Worm (Caenorhabditis elegans) whole organism, L2 larva: Measurements from ENCODE around the gene Y41C4A.32.

Experiments used
- R02D3.7 ChIP-seq: fragments of 150-350 bp; optimal IDR thresholded peaks from 2 replicates; lab custom pipeline; 2014; ENCODE audit warnings: missing biosample characterization, missing genetic modification characterization
- ZK546.5 ChIP-seq: sonication (generic microtip); optimal IDR thresholded peaks from 2 replicates; lab custom pipeline; 2017; ENCODE audit warnings: missing biosample characterization, missing genetic modification characterization
- alr-1 ChIP-seq: fragments of 150-350 bp; optimal IDR thresholded peaks from 2 replicates; lab custom pipeline; 2014; ENCODE audit warnings: missing biosample characterization, missing genetic modification characterization
- ama-1 ChIP-seq: fragments of 150-350 bp; optimal IDR thresholded peaks from 2 replicates; lab custom pipeline; 2018; ENCODE audit warnings: inconsistent platforms
- ceh-82 ChIP-seq: fragments of 150-350 bp; optimal IDR thresholded peaks from 2 replicates; lab custom pipeline; 2014; ENCODE audit warnings: missing biosample characterization, missing genetic modification characterization
- egl-27 ChIP-seq: sonication (generic microtip); optimal IDR thresholded peaks from 3 replicates; lab custom pipeline; 2017; ENCODE audit warnings: missing biosample characterization, missing genetic modification reagents, missing genetic modification characterization
- elt-1 ChIP-seq: fragments of 150-350 bp; optimal IDR thresholded peaks from 2 replicates; lab custom pipeline; 2014; ENCODE audit warnings: missing biosample characterization, missing genetic modification characterization
- fos-1 ChIP-seq: fragments of 150-350 bp; optimal IDR thresholded peaks from 2 replicates; lab custom pipeline; 2014; ENCODE audit warnings: missing biosample characterization, missing genetic modification characterization
- nhr-10 ChIP-seq: sonication (generic microtip); optimal IDR thresholded peaks from 2 replicates; lab custom pipeline; 2017; ENCODE audit warnings: missing biosample characterization, missing genetic modification characterization
- nhr-11 ChIP-seq: fragments of 150-350 bp; optimal IDR thresholded peaks from 2 replicates; lab custom pipeline; 2014; ENCODE audit warnings: missing biosample characterization, missing genetic modification characterization
- nhr-25 ChIP-seq: fragments of 150-350 bp; sonication (generic microtip); optimal IDR thresholded peaks from 3 replicates; lab custom pipeline; 2014; ENCODE audit warnings: missing biosample characterization, missing genetic modification characterization
- nhr-77 ChIP-seq: fragments of 150-350 bp; optimal IDR thresholded peaks from 2 replicates; lab custom pipeline; 2014; ENCODE audit warnings: missing biosample characterization, missing genetic modification characterization
- ztf-11 ChIP-seq: sonication (generic microtip); optimal IDR thresholded peaks from 2 replicates; lab custom pipeline; 2017; ENCODE audit warnings: missing biosample characterization, missing genetic modification characterization

DNA sequence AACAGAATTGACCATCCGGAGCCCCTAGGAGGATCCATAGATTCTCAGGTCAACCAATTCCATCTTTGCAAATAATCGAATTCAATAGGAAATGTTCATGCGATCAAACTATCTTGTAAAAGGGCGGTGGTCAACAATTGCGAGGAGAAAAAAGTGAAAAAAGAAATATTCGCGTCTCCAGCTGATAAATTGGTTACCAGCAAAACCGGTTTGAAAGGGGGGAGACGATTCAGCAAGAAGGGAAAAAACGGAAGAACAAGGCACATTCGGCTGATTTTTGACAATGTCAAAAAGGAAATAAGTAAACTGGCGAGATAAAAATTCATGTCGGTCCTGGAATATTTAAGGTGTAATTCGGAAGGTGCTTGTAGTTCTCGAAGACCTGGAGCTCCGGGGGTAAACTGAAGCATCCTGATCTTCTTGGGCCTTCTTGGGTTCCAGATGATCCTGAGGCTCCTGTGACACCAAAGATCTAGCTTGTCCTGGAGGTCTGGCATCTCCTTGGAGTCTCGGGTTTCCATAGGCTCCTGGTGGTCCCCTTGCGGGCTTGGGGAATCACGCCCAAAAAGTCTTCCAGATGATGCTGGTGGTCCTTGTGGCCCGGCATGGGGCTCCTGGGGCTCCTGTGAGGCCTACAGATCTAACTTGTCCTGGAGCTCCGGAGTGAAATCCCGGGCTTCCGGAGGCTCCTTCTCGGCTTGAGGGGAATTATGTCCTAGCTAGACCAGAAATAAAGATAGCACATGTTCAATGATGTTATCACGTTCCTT, 18.3 kb upstream of the Y41C4A.32 start:
- TF ChIP-seq nhr-25, result no peak
- TF ChIP-seq ZK546.5, result no peak
- TF ChIP-seq nhr-10 (tag; lab: Kevin White, UChicago), result no peak
- TF ChIP-seq R02D3.7 (tag; lab: Kevin White, UChicago), result no peak
- TF ChIP-seq egl-27 (tag; lab: Kevin White, UChicago), result no peak
- no peak for TF ChIP-seq fos-1 (tag; lab: Kevin White, UChicago)
- TF ChIP-seq ama-1 (lab: Kevin White, UChicago), result no peak
- TF ChIP-seq ztf-11 (tag; lab: Kevin White, UChicago), result no peak
- no peak for TF ChIP-seq alr-1 (tag; lab: Kevin White, UChicago)
- no peak for TF ChIP-seq ceh-82 (tag; lab: Kevin White, UChicago)
- no peak for TF ChIP-seq elt-1 (tag; lab: Kevin White, UChicago)
- no peak for TF ChIP-seq nhr-11 (tag; lab: Kevin White, UChicago)
- no peak for TF ChIP-seq nhr-77
